Comparison of ENCODE assay signal across 2 fruit fly cellular contexts in the genomic region with DNA sequence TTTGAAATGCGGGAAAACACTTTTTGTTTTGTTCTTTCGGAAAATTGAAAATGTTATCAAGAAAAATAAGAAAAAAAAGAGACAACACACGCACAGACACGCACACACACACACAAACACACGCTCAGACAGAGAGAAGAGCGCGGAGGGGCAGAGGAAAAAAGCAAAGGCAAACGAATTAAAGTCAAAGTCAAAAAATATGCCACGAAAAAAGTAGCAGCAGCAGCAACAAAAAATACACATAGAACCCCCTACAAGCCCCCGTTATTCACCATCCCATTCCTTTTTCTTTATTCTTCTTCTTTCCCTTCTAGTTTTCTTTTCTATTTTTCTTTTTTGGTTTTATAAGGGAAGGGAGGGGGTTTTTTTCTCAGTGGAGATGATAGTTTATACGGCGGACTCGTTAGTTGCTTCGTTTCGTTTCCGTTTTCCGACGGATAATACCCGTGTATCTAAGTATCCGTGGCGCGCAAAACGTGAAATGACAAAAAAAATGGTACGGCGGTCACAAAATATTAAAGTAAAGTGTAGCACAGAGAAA.
TF ChIP-seq lines count a peak whose summit lies in the region.

No protein-coding gene starts in this region.

- no peak for TF ChIP-seq CTCF in whole organism, embryonic (GFP tag; optimal IDR thresholded peaks at IDR 0.05; lab: Kevin White, UChicago)

TF ChIP-seq in whole organism, embryonic, 481 proteins besides CTCF, POLR2A, EP300 and RAD21 (continues in another document):
- peak; percentile 47; the same call in 2 of the 3 replicates for TF ChIP-seq ci (GFP tag; IDR thresholded peaks at IDR 0.05; lab: Robert Waterston, UW)
- TF ChIP-seq CG6254 (GFP tag; optimal IDR thresholded peaks at IDR 0.05; lab: Kevin White, UChicago), result peak; percentile 84
- TF ChIP-seq CG2116 (GFP tag; optimal IDR thresholded peaks at IDR 0.05; lab: Kevin White, UChicago), result no peak
- TF ChIP-seq CG17385 (GFP tag; optimal IDR thresholded peaks at IDR 0.05; lab: Kevin White, UChicago), result peak; percentile 75
- TF ChIP-seq CG17359 (tag; optimal IDR thresholded peaks at IDR 0.05; lab: Kevin White, UChicago), result peak; percentile 76
- no peak for TF ChIP-seq CG11247 (GFP tag; IDR thresholded peaks at IDR 0.05; lab: Robert Waterston, UW)
- TF ChIP-seq ap (GFP tag; IDR thresholded peaks at IDR 0.05; lab: Robert Waterston, UW), result no peak
- TF ChIP-seq CG2199 (GFP tag; IDR thresholded peaks at IDR 0.05; lab: Robert Waterston, UW), result peak; percentile 65
- TF ChIP-seq CG32772 (GFP tag; IDR thresholded peaks at IDR 0.05; lab: Robert Waterston, UW), result peak; percentile 51; the same call in 1 of the 2 replicates
- peak; percentile 95 for TF ChIP-seq crol (GFP tag; IDR thresholded peaks at IDR 0.05; lab: Robert Waterston, UW)
- TF ChIP-seq bcd (GFP tag; optimal IDR thresholded peaks at IDR 0.05; lab: Kevin White, UChicago), result peak; percentile 6
- TF ChIP-seq zf30C (GFP tag; optimal IDR thresholded peaks at IDR 0.05; lab: Kevin White, UChicago), result peak; percentile 78
- TF ChIP-seq Hr39 (optimal IDR thresholded peaks at IDR 0.05; lab: Kevin White, UChicago), result no peak
- TF ChIP-seq pros (GFP tag; optimal IDR thresholded peaks at IDR 0.05; lab: Kevin White, UChicago), result no peak
- peak; percentile 43 for TF ChIP-seq cg (GFP tag; optimal IDR thresholded peaks at IDR 0.05; lab: Kevin White, UChicago)
- peak; percentile 1 for TF ChIP-seq Hsf (GFP tag; optimal IDR thresholded peaks at IDR 0.05; lab: Kevin White, UChicago)
- peak; percentile 27; the same call in 1 of the 2 replicates for TF ChIP-seq slbo (GFP tag; IDR thresholded peaks at IDR 0.05; lab: Robert Waterston, UW)
- TF ChIP-seq Opbp (GFP tag; IDR thresholded peaks at IDR 0.05; lab: Robert Waterston, UW; ENCODE audit: partially characterized antibody), result no peak
- TF ChIP-seq zfh2 (GFP tag; optimal IDR thresholded peaks at IDR 0.05; lab: Kevin White, UChicago), result no peak
- 0 out of 3 replicates have a peak, but pooled peaks have one; percentile 17 for TF ChIP-seq dysf (GFP tag; IDR thresholded peaks at IDR 0.05; lab: Robert Waterston, UW)
- 0 out of 2 replicates have a peak, but pooled peaks have one; percentile 25 for TF ChIP-seq amos (GFP tag; IDR thresholded peaks at IDR 0.05; lab: Robert Waterston, UW; ENCODE audit: partially characterized antibody)
- no peak for TF ChIP-seq CG1603 (tag; optimal IDR thresholded peaks at IDR 0.05; lab: Kevin White, UChicago)
- TF ChIP-seq z (GFP tag; IDR thresholded peaks at IDR 0.05; lab: Robert Waterston, UW), result peak; percentile 79; the same call in 2 of the 3 replicates
- 0 out of 2 replicates have a peak, but pooled peaks have one; percentile 10 for TF ChIP-seq sisA (GFP tag; IDR thresholded peaks at IDR 0.05; lab: Robert Waterston, UW)
- no peak for TF ChIP-seq CG33213 (GFP tag; optimal IDR thresholded peaks at IDR 0.05; lab: Kevin White, UChicago)
- no peak for TF ChIP-seq Camta (GFP tag; optimal IDR thresholded peaks at IDR 0.05; lab: Kevin White, UChicago)
- peak; percentile 32 for TF ChIP-seq ATbp (GFP tag; optimal IDR thresholded peaks at IDR 0.05; lab: Kevin White, UChicago)
- TF ChIP-seq CG8765 (GFP tag; IDR thresholded peaks at IDR 0.05; lab: Robert Waterston, UW), result no peak
- TF ChIP-seq Atf6 (GFP tag; IDR thresholded peaks at IDR 0.05; lab: Robert Waterston, UW), result 0 out of 2 replicates have a peak, but pooled peaks have one; percentile 6
- TF ChIP-seq CG11085 (GFP tag; IDR thresholded peaks at IDR 0.05; lab: Robert Waterston, UW), result no peak
- peak; percentile 12 for TF ChIP-seq CG4820 (GFP tag; optimal IDR thresholded peaks at IDR 0.05; lab: Kevin White, UChicago)
- TF ChIP-seq her (GFP tag; optimal IDR thresholded peaks at IDR 0.05; lab: Kevin White, UChicago), result no peak
- TF ChIP-seq CG3163 (GFP tag; optimal IDR thresholded peaks at IDR 0.05; lab: Kevin White, UChicago), result no peak
- peak; percentile 2 for TF ChIP-seq lab (GFP tag; optimal IDR thresholded peaks at IDR 0.05; lab: Kevin White, UChicago)
- TF ChIP-seq p53 (GFP tag; optimal IDR thresholded peaks at IDR 0.05; lab: Kevin White, UChicago), result peak; percentile 1
- TF ChIP-seq CG14014 (GFP tag; IDR thresholded peaks at IDR 0.05; lab: Robert Waterston, UW), result peak; percentile 15; the same call in 1 of the 2 replicates
- TF ChIP-seq Atf3 (GFP tag; optimal IDR thresholded peaks at IDR 0.05; lab: Kevin White, UChicago), result peak; percentile 23
- peak; percentile 23 for TF ChIP-seq CG1529 (GFP tag; optimal IDR thresholded peaks at IDR 0.05; lab: Kevin White, UChicago)
- no peak for TF ChIP-seq Optix (GFP tag; IDR thresholded peaks at IDR 0.05; lab: Robert Waterston, UW)
- TF ChIP-seq CG6791 (GFP tag; IDR thresholded peaks at IDR 0.05; lab: Robert Waterston, UW; ENCODE audit: partially characterized antibody), result 0 out of 3 replicates have a peak, but pooled peaks have one; percentile 36

TF ChIP-seq in whole organism, wandering third instar larva, 38 proteins besides CTCF, POLR2A, EP300 and RAD21:
- no peak for TF ChIP-seq Hnf4 (GFP tag; optimal IDR thresholded peaks at IDR 0.05; lab: Kevin White, UChicago)
- TF ChIP-seq Dfd (GFP tag; optimal IDR thresholded peaks at IDR 0.05; lab: Kevin White, UChicago), result peak; percentile 3

Comparison
In these comparisons a context has a peak if more than half of its experiments do, and no peak if none do; other contexts are left out.
1. Of the 10 proteins assayed by ChIP-seq in both whole organism, embryonic and whole organism, wandering third instar larva: peak only in whole organism, embryonic: none; only in whole organism, wandering third instar larva: Dfd; in both: none; in neither: 9.